Worm (Caenorhabditis elegans) whole organism, L3 larva: ENCODE measurements around the gene F19B10.6.

Source experiments
- ama-1 ChIP-seq: fragments of 150-350 bp; optimal IDR thresholded peaks from 2 replicates; lab custom pipeline; 2018
- daf-12 ChIP-seq: fragments of 150-350 bp; optimal IDR thresholded peaks from 2 replicates; lab custom pipeline; 2014; ENCODE audit warnings: missing biosample characterization, missing genetic modification reagents, missing genetic modification characterization
- fos-1 ChIP-seq: fragments of 150-350 bp; optimal IDR thresholded peaks from 2 replicates; lab custom pipeline; 2014; ENCODE audit warnings: missing biosample characterization, missing genetic modification characterization
- ztf-4 ChIP-seq: fragments of 150-350 bp; optimal IDR thresholded peaks from 2 replicates; lab custom pipeline; 2014; ENCODE audit warnings: missing biosample characterization, missing genetic modification characterization

DNA sequence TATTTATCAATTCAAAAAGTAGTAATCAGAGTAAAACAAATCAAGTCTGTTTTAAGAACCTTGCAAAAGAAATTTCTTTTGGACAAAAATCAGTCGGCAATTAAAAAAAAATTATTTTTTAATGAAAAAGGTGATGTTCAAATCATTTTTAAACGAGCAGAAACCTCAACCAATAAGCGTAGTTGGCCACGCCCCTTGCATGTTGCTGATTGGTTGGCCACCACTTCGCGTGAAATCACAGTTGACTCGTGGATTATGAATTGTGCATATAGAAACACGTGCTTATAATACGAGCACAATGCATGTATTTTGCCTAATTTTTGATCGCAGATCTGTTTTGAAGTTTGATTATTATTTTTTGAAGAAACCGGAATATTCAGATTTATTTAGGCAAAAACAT lies 1.5 kb upstream of the F19B10.6 start:
- TF ChIP-seq ama-1 (lab: Kevin White, UChicago) = no peak
- no peak for TF ChIP-seq ztf-4 (tag; lab: Kevin White, UChicago)
- no peak for TF ChIP-seq fos-1 (tag; lab: Kevin White, UChicago)
- TF ChIP-seq daf-12 (tag; lab: Kevin White, UChicago) = no peak
